Fruit fly (Drosophila melanogaster) S2 (cell line): Measurements from ENCODE around the gene mew.
A peak's percentile ranks its signal among the peaks of the same experiment; 100 is the strongest.

Source experiments
- CG8478 ChIP-seq: fragments of >200 bp; optimal IDR thresholded peaks from 2 replicates; lab custom pipeline; 2018
- CTCF ChIP-seq, 2 experiments: fragments of >200 bp; optimal IDR thresholded peaks; 2 replicates each; lab custom pipeline; 2018

- TF ChIP-seq CTCF (optimal IDR thresholded peaks at IDR 0.05; lab: Kevin White, UChicago) = peak in 1 of 2 experiments; percentile 17
- TF ChIP-seq CG8478 = no peak
These were observed at the start of gene mew, which contains the start of gene CG15742 for dm6 chrX:13258048-13258756.
